Worm (Caenorhabditis elegans) whole organism, young adult: ENCODE results near the gene R06F6.12.

ENCODE experiments used
- B0035.1 ChIP-seq: sonication (generic microtip); optimal IDR thresholded peaks from 2 replicates; lab custom pipeline; 2016; ENCODE audit warnings: missing genetic modification characterization, mild to moderate bottlenecking, missing compliant biosample characterization, missing genotype, missing genetic modification reagents
- B0261.1 ChIP-seq: sonication (generic microtip); optimal IDR thresholded peaks from 2 replicates; lab custom pipeline; 2016; ENCODE audit warnings: mild to moderate bottlenecking, missing genetic modification characterization, moderate library complexity, missing compliant biosample characterization
- C06A6.2 ChIP-seq: fragments of 200-800 bp; sonication (Bioruptor generic); conservative IDR thresholded peaks from 2 replicates; pipeline ENCODE4 v1.3.6; 2022; ENCODE audit warnings: missing genetic modification characterization, missing compliant biosample characterization
- F33H1.4 ChIP-seq: fragments of 200-800 bp; sonication (Bioruptor generic); IDR thresholded peaks from 2 replicates; pipeline ENCODE4 v1.3.6; 2022; ENCODE audit warnings: missing genetic modification reagents, missing genetic modification characterization, missing compliant biosample characterization
- F39B2.1 ChIP-seq: fragments of 200-800 bp; sonication (Bioruptor generic); IDR thresholded peaks from 2 replicates; pipeline ENCODE4 v1.3.6; 2022; ENCODE audit warnings: missing genetic modification reagents, missing genetic modification characterization, missing compliant biosample characterization
- F49E8.2 ChIP-seq: sonication (generic microtip); optimal IDR thresholded peaks from 3 replicates; lab custom pipeline; 2017; ENCODE audit warnings: missing genetic modification characterization, mild to moderate bottlenecking, missing compliant biosample characterization, antibody characterized with exemption, moderate library complexity; ENCODE audit not compliant: insufficient read depth
- K12H6.12 ChIP-seq: fragments of 200-800 bp; sonication (Bioruptor generic); optimal IDR thresholded peaks from 2 replicates; lab custom pipeline; 2018; ENCODE audit warnings: mild to moderate bottlenecking, missing genetic modification characterization, missing compliant biosample characterization
- T07F8.4 ChIP-seq: sonication (generic microtip); optimal IDR thresholded peaks from 2 replicates; lab custom pipeline; 2016; ENCODE audit warnings: mild to moderate bottlenecking, missing genetic modification characterization, moderate library complexity, missing compliant biosample characterization
- T26A5.8 ChIP-seq: sonication (generic microtip); optimal IDR thresholded peaks from 2 replicates; lab custom pipeline; 2016; ENCODE audit warnings: missing genetic modification characterization, missing compliant biosample characterization
- Y53G8AR.9 ChIP-seq: fragments of 200-800 bp; sonication (Bioruptor generic); conservative IDR thresholded peaks from 2 replicates; pipeline ENCODE4 v1.3.6; 2022; ENCODE audit warnings: missing genetic modification reagents, missing genetic modification characterization, missing compliant biosample characterization
- Y56A3A.18 ChIP-seq: fragments of 200-800 bp; sonication (Bioruptor generic); IDR thresholded peaks from 2 replicates; pipeline ENCODE4 v1.3.6; 2022; ENCODE audit warnings: missing genetic modification reagents, missing genetic modification characterization, missing compliant biosample characterization
- Y67H2A.10 ChIP-seq: fragments of 200-800 bp; sonication (Bioruptor generic); conservative IDR thresholded peaks from 2 replicates; pipeline ENCODE4 v1.3.6; 2022; ENCODE audit warnings: missing genetic modification reagents, missing genetic modification characterization, missing compliant biosample characterization
- athp-1 ChIP-seq: sonication (generic microtip); optimal IDR thresholded peaks from 2 replicates; lab custom pipeline; 2017; ENCODE audit warnings: mild to moderate bottlenecking, missing genetic modification characterization, missing compliant biosample characterization
- attf-5 ChIP-seq: fragments of 200-800 bp; sonication (Bioruptor generic); optimal IDR thresholded peaks from 2 replicates; lab custom pipeline; 2018; ENCODE audit warnings: mild to moderate bottlenecking, missing genetic modification characterization, missing compliant biosample characterization
- bed-2 ChIP-seq: fragments of 200-800 bp; sonication (Bioruptor generic); IDR thresholded peaks from 2 replicates; pipeline ENCODE4 v1.3.6; 2022; ENCODE audit warnings: missing genetic modification reagents, missing genetic modification characterization, missing compliant biosample characterization
- ceh-40 ChIP-seq: fragments of 200-800 bp; sonication (Bioruptor generic); IDR thresholded peaks from 2 replicates; pipeline ENCODE4 v1.3.6; 2022; ENCODE audit warnings: missing genetic modification characterization, missing compliant biosample characterization
- chd-7 ChIP-seq: sonication (generic microtip); optimal IDR thresholded peaks from 2 replicates; lab custom pipeline; 2016; ENCODE audit warnings: mild to moderate bottlenecking, missing genetic modification characterization, moderate library complexity, missing compliant biosample characterization
- dox-1 ChIP-seq: fragments of 200-800 bp; sonication (Bioruptor generic); IDR thresholded peaks from 2 replicates; pipeline ENCODE4 v1.3.6; 2022; ENCODE audit warnings: missing genetic modification reagents, missing genetic modification characterization, missing compliant biosample characterization
- egl-44 ChIP-seq: fragments of 200-800 bp; sonication (Bioruptor generic); IDR thresholded peaks from 2 replicates; pipeline ENCODE4 v1.3.6; 2022; ENCODE audit warnings: missing genetic modification reagents, missing genetic modification characterization, missing compliant biosample characterization
- gei-17 ChIP-seq: fragments of 200-800 bp; sonication (Bioruptor generic); optimal IDR thresholded peaks from 2 replicates; lab custom pipeline; 2018; ENCODE audit warnings: mild to moderate bottlenecking, missing genetic modification characterization, missing compliant biosample characterization
- hlh-12 ChIP-seq: sonication (generic microtip); optimal IDR thresholded peaks from 2 replicates; lab custom pipeline; 2016; ENCODE audit warnings: missing genetic modification characterization, missing compliant biosample characterization
- hmg-1.2 ChIP-seq: fragments of 200-800 bp; sonication (Bioruptor generic); IDR thresholded peaks from 2 replicates; pipeline ENCODE4 v1.3.6; 2022; ENCODE audit warnings: missing genetic modification reagents, missing genetic modification characterization, missing compliant biosample characterization
- let-526 ChIP-seq: fragments of 200-800 bp; sonication (Bioruptor generic); IDR thresholded peaks from 2 replicates; pipeline ENCODE4 v1.3.6; 2022; ENCODE audit warnings: missing genetic modification reagents, missing genetic modification characterization, missing compliant biosample characterization
- lin-26 ChIP-seq: fragments of 200-800 bp; sonication (Bioruptor generic); IDR thresholded peaks from 2 replicates; pipeline ENCODE4 v1.3.6; 2022; ENCODE audit warnings: missing genetic modification reagents, missing genetic modification characterization, missing compliant biosample characterization
- lin-35 ChIP-seq, 3 experiments: fragments of 150-350 bp in 2 of 3; sonication (generic microtip) in 1 of 3; optimal IDR thresholded peaks; 2 replicates each; lab custom pipeline; 2014 to 2018; ENCODE audit warnings: missing biosample characterization in 3 of 3, missing genetic modification characterization in 3 of 3, missing genetic modification reagents in 3 of 3
- lin-40 ChIP-seq: sonication (generic microtip); optimal IDR thresholded peaks from 2 replicates; lab custom pipeline; 2016; ENCODE audit warnings: missing genetic modification characterization, mild to moderate bottlenecking, missing compliant biosample characterization, missing genotype, missing genetic modification reagents
- lir-1 ChIP-seq: fragments of 200-800 bp; sonication (Bioruptor generic); conservative IDR thresholded peaks from 2 replicates; pipeline ENCODE4 v1.3.6; 2022; ENCODE audit warnings: missing genetic modification reagents, missing genetic modification characterization, missing compliant biosample characterization
- madf-10 ChIP-seq: sonication (generic microtip); optimal IDR thresholded peaks from 2 replicates; lab custom pipeline; 2016; ENCODE audit warnings: mild to moderate bottlenecking, missing genetic modification characterization, missing compliant biosample characterization
- nfyb-1 ChIP-seq: fragments of 200-800 bp; sonication (Bioruptor generic); IDR thresholded peaks from 2 replicates; pipeline ENCODE4 v1.3.6; 2022; ENCODE audit warnings: missing genetic modification reagents, missing genetic modification characterization, missing compliant biosample characterization
- pbrm-1 ChIP-seq: fragments of 200-800 bp; sonication (Bioruptor generic); IDR thresholded peaks from 2 replicates; pipeline ENCODE4 v1.3.6; 2022; ENCODE audit warnings: missing genetic modification reagents, missing genetic modification characterization, missing compliant biosample characterization
- repo-1 ChIP-seq: sonication (generic microtip); optimal IDR thresholded peaks from 2 replicates; lab custom pipeline; 2017; ENCODE audit warnings: mild to moderate bottlenecking, missing genetic modification characterization, missing compliant biosample characterization
- sdz-38 ChIP-seq: sonication (generic microtip); optimal IDR thresholded peaks from 2 replicates; lab custom pipeline; 2016; ENCODE audit warnings: missing genotype, missing genetic modification characterization, missing compliant biosample characterization
- snpc-3.4 ChIP-seq: sonication (generic microtip); optimal IDR thresholded peaks from 2 replicates; lab custom pipeline; 2017; ENCODE audit warnings: missing genetic modification characterization, mild to moderate bottlenecking, missing compliant biosample characterization, antibody characterized with exemption, moderate library complexity, missing genotype, missing genetic modification reagents
- snpc-4 ChIP-seq, 5 experiments: fragments of 150-350 bp in 1 of 5; sonication (generic microtip) in 4 of 5; optimal IDR thresholded peaks; 2 replicates each; lab custom pipeline; 2014 to 2018; ENCODE audit warnings: missing genetic modification characterization in 5 of 5, missing biosample characterization in 3 of 5, antibody characterized with exemption in 2 of 5, mild to moderate bottlenecking in 2 of 5, missing compliant biosample characterization in 2 of 5, missing genotype in 2 of 5, moderate library complexity in 2 of 5, missing genetic modification reagents in 1 of 5
- somi-1 ChIP-seq: fragments of 200-800 bp; sonication (Bioruptor generic); optimal IDR thresholded peaks from 2 replicates; lab custom pipeline; 2018; ENCODE audit warnings: mild to moderate bottlenecking, missing genetic modification characterization, missing compliant biosample characterization
- unc-62 ChIP-seq: fragments of 150-350 bp; optimal IDR thresholded peaks from 2 replicates; lab custom pipeline; 2014; ENCODE audit warnings: missing biosample characterization, missing genetic modification reagents, missing genetic modification characterization
- ztf-18 ChIP-seq: sonication (generic microtip); optimal IDR thresholded peaks from 2 replicates; lab custom pipeline; 2016; ENCODE audit warnings: missing genotype, mild to moderate bottlenecking, missing genetic modification characterization, missing compliant biosample characterization
- ztf-22 ChIP-seq: fragments of 200-800 bp; sonication (Bioruptor generic); optimal IDR thresholded peaks from 2 replicates; lab custom pipeline; 2018; ENCODE audit warnings: mild to moderate bottlenecking, missing genetic modification characterization, moderate library complexity, missing compliant biosample characterization
- ztf-25 ChIP-seq: fragments of 200-800 bp; sonication (Bioruptor generic); IDR thresholded peaks from 2 replicates; pipeline ENCODE4 v1.3.6; 2022; ENCODE audit warnings: missing genetic modification reagents, missing genetic modification characterization, missing compliant biosample characterization
- ztf-26 ChIP-seq: sonication (generic microtip); optimal IDR thresholded peaks from 2 replicates; lab custom pipeline; 2017; ENCODE audit warnings: missing genetic modification characterization, missing compliant biosample characterization
- ztf-28 ChIP-seq: fragments of 200-800 bp; sonication (Bioruptor generic); IDR thresholded peaks from 2 replicates; pipeline ENCODE4 v1.3.6; 2022; ENCODE audit warnings: missing genetic modification reagents, missing genetic modification characterization, missing compliant biosample characterization
- ztf-3 ChIP-seq: fragments of 200-800 bp; sonication (Bioruptor generic); optimal IDR thresholded peaks from 2 replicates; lab custom pipeline; 2018; ENCODE audit warnings: mild to moderate bottlenecking, missing genetic modification characterization, missing compliant biosample characterization

R06F6.12 gene

ce11 chrII:10851110-10851509 is 27.2 kb upstream of the R06F6.12 start (continued):
- TF ChIP-seq ztf-28 (no peak), somi-1 (GFP tag; lab: Kevin White, UChicago) (peak; percentile 60), B0261.1 (tag; lab: Kevin White, UChicago) (no peak), ceh-40 (GFP tag; lab: Robert Waterston, UW) (0 out of 2 replicates have a peak, but pooled peaks have one; percentile 12), egl-44 (GFP tag; lab: Robert Waterston, UW) (peak; percentile 74), Y53G8AR.9 (peak; percentile 78; the same call in 1 of the 2 replicates), T26A5.8 (tag; lab: Kevin White, UChicago) (no peak), sdz-38 (tag; lab: Kevin White, UChicago) (no peak), ztf-3 (peak; percentile 63), lin-40 (peak; percentile 87), F39B2.1 (GFP tag; lab: Robert Waterston, UW) (no peak), repo-1 (tag; lab: Kevin White, UChicago) (peak; percentile 72), ztf-22 (peak; percentile 91), ztf-26 (peak; percentile 87), Y67H2A.10 (GFP tag; lab: Robert Waterston, UW) (no peak), ztf-25 (GFP tag; lab: Robert Waterston, UW) (no peak), T07F8.4 (tag; lab: Kevin White, UChicago) (no peak), C06A6.2 (GFP tag; lab: Robert Waterston, UW) (peak; percentile 82), lir-1 (peak; percentile 59), lin-35 (GFP tag; optimal IDR thresholded peaks at IDR 0.05; lab: Kevin White, UChicago) (no peak), K12H6.12 (peak; percentile 77), snpc-4 (GFP tag; optimal IDR thresholded peaks at IDR 0.05; lab: Kevin White, UChicago) (no peak), snpc-4 (tag; optimal IDR thresholded peaks at IDR 0.05; lab: Kevin White, UChicago) (peak in 2 of 4 experiments; percentile 55 to 58), dox-1 (GFP tag; lab: Robert Waterston, UW) (peak; percentile 92), snpc-3.4 (no peak), F33H1.4 (GFP tag; lab: Robert Waterston, UW) (peak; percentile 14; the same call in 1 of the 2 replicates), athp-1 (tag; lab: Kevin White, UChicago) (peak; percentile 48), madf-10 (tag; lab: Kevin White, UChicago) (peak; percentile 55), attf-5 (peak; percentile 93), lin-26 (GFP tag; lab: Robert Waterston, UW) (no peak), pbrm-1 (GFP tag; lab: Robert Waterston, UW) (no peak), nfyb-1 (GFP tag; lab: Robert Waterston, UW) (peak; percentile 85), ztf-18 (peak; percentile 4), F49E8.2 (tag; lab: Kevin White, UChicago) (no peak), bed-2 (GFP tag; lab: Robert Waterston, UW) (no peak), hlh-12 (tag; lab: Kevin White, UChicago) (no peak), B0035.1 (tag; lab: Kevin White, UChicago) (no peak), unc-62 (GFP tag; lab: Kevin White, UChicago) (peak; percentile 98), hmg-1.2 (GFP tag; lab: Robert Waterston, UW) (peak; percentile 75), chd-7 (tag; lab: Kevin White, UChicago) (peak; percentile 85), Y56A3A.18 (peak; percentile 53; the same call in 1 of the 2 replicates), let-526 (GFP tag; lab: Robert Waterston, UW) (peak; percentile 75; the same call in 1 of the 2 replicates), gei-17 (peak; percentile 54)
- TF ChIP-seq, all 124 proteins: peak for 44
